Fruit fly (Drosophila melanogaster) whole organism, embryonic: ENCODE measurements around the gene gcm.
A peak's percentile ranks its signal among the peaks of the same experiment; 100 is the strongest.

Experiments used
- ATbp ChIP-seq: fragments of 200-800 bp; sonication (Bioruptor generic); optimal IDR thresholded peaks from 2 replicates; lab custom pipeline; 2017; ENCODE audit warnings: missing biosample characterization, mild to moderate bottlenecking, missing genetic modification characterization, missing genetic modification reagents
- Adf1 ChIP-seq: fragments of 200-800 bp; sonication (Bioruptor generic); IDR thresholded peaks from 2 replicates; pipeline ENCODE4 v1.3.6; 2022; ENCODE audit warnings: missing biosample characterization, missing genetic modification characterization
- B-H2 ChIP-seq: fragments of 200-800 bp; sonication (Bioruptor generic); optimal IDR thresholded peaks from 2 replicates; lab custom pipeline; 2018; ENCODE audit warnings: missing biosample characterization, mild to moderate bottlenecking, missing genetic modification characterization
- CG10321 ChIP-seq: fragments of 200-800 bp; sonication (Bioruptor generic); IDR thresholded peaks from 2 replicates; pipeline ENCODE4 v1.3.6; 2022; ENCODE audit warnings: missing biosample characterization, missing genetic modification characterization
- CG10979 ChIP-seq: fragments of 200-800 bp; sonication (Bioruptor generic); optimal IDR thresholded peaks from 2 replicates; lab custom pipeline; 2018; ENCODE audit warnings: missing biosample characterization, mild to moderate bottlenecking, missing genetic modification characterization, moderate library complexity
- CG11085 ChIP-seq: fragments of 200-800 bp; sonication (Bioruptor generic); IDR thresholded peaks from 2 replicates; pipeline ENCODE4 v1.3.6; 2022; ENCODE audit warnings: missing biosample characterization, missing genetic modification characterization
- CG1233 ChIP-seq: fragments of 200-800 bp; sonication (Bioruptor generic); optimal IDR thresholded peaks from 4 replicates; lab custom pipeline; 2018; ENCODE audit warnings: missing biosample characterization, mild to moderate bottlenecking, missing genetic modification characterization
- CG13894 ChIP-seq: fragments of 200-800 bp; sonication (Bioruptor generic); optimal IDR thresholded peaks from 3 replicates; lab custom pipeline; 2018; ENCODE audit warnings: missing biosample characterization, mild to moderate bottlenecking, missing genetic modification characterization, moderate library complexity
- CG1647 ChIP-seq: fragments of 200-800 bp; sonication (Bioruptor generic); optimal IDR thresholded peaks from 3 replicates; lab custom pipeline; 2016; ENCODE audit warnings: missing biosample characterization, missing genetic modification characterization
- CG16813 ChIP-seq: fragments of 200-800 bp; sonication (Bioruptor generic); IDR thresholded peaks from 3 replicates; pipeline ENCODE4 v1.3.6; 2022; ENCODE audit warnings: missing biosample characterization, missing genetic modification characterization; ENCODE audit not compliant: partially characterized antibody
- CG18764 ChIP-seq: fragments of 200-800 bp; sonication (Bioruptor generic); optimal IDR thresholded peaks from 3 replicates; lab custom pipeline; 2016; ENCODE audit warnings: missing biosample characterization, missing genetic modification characterization
- CG2116 ChIP-seq: fragments of 200-800 bp; sonication (Bioruptor generic); optimal IDR thresholded peaks from 3 replicates; lab custom pipeline; 2018; ENCODE audit warnings: missing biosample characterization, mild to moderate bottlenecking, missing genetic modification characterization
- CG2199 ChIP-seq: fragments of 200-800 bp; sonication (Bioruptor generic); IDR thresholded peaks from 3 replicates; pipeline ENCODE4 v1.3.6; 2022; ENCODE audit warnings: missing biosample characterization, missing genetic modification characterization
- CG31365 ChIP-seq: fragments of 200-800 bp; sonication (Bioruptor generic); optimal IDR thresholded peaks from 2 replicates; lab custom pipeline; 2018; ENCODE audit warnings: missing biosample characterization, mild to moderate bottlenecking, missing genetic modification characterization
- CG4707 ChIP-seq: fragments of 200-800 bp; sonication (Bioruptor generic); optimal IDR thresholded peaks from 2 replicates; lab custom pipeline; 2018; ENCODE audit warnings: missing biosample characterization, mild to moderate bottlenecking, missing genetic modification characterization, moderate library complexity
- CG6765 ChIP-seq: fragments of 200-800 bp; sonication (Bioruptor generic); optimal IDR thresholded peaks from 3 replicates; lab custom pipeline; 2017; ENCODE audit warnings: missing biosample characterization, mild to moderate bottlenecking, missing genetic modification characterization
- CG7839 ChIP-seq: fragments of 200-800 bp; sonication (Bioruptor generic); optimal IDR thresholded peaks from 3 replicates; lab custom pipeline; 2018; ENCODE audit warnings: missing biosample characterization, mild to moderate bottlenecking, missing genetic modification characterization, moderate library complexity
- CG9797 ChIP-seq: fragments of 200-800 bp; sonication (Bioruptor generic); optimal IDR thresholded peaks from 3 replicates; lab custom pipeline; 2018; ENCODE audit warnings: missing biosample characterization, mild to moderate bottlenecking, missing genetic modification characterization
- D19B ChIP-seq: fragments of 200-800 bp; sonication (Bioruptor generic); optimal IDR thresholded peaks from 2 replicates; lab custom pipeline; 2017; ENCODE audit warnings: missing biosample characterization, mild to moderate bottlenecking, missing genetic modification characterization
- Dad ChIP-seq: fragments of 200-800 bp; sonication (Bioruptor generic); optimal IDR thresholded peaks from 3 replicates; lab custom pipeline; 2016; ENCODE audit warnings: missing biosample characterization, missing genetic modification characterization
- Dip2 ChIP-seq: fragments of 200-800 bp; sonication (Bioruptor generic); IDR thresholded peaks from 2 replicates; pipeline ENCODE4 v1.3.6; 2022; ENCODE audit warnings: missing biosample characterization, missing genetic modification characterization
- Elba2 ChIP-seq: fragments of 200-800 bp; sonication (Bioruptor generic); optimal IDR thresholded peaks from 3 replicates; lab custom pipeline; 2016; ENCODE audit warnings: missing biosample characterization, missing genetic modification characterization
- Gug ChIP-seq: fragments of 200-800 bp; sonication (Bioruptor generic); IDR thresholded peaks from 4 replicates; pipeline ENCODE4 v1.3.6; 2022; ENCODE audit warnings: missing biosample characterization, missing genetic modification characterization
- H2.0 ChIP-seq: fragments of 200-800 bp; sonication (Bioruptor generic); IDR thresholded peaks from 2 replicates; pipeline ENCODE4 v1.3.6; 2022; ENCODE audit warnings: missing biosample characterization, missing genetic modification characterization
- Hr3 ChIP-seq: fragments of 200-800 bp; sonication (Bioruptor generic); optimal IDR thresholded peaks from 3 replicates; lab custom pipeline; 2016; ENCODE audit warnings: missing biosample characterization, missing genetic modification characterization
- Hr78 ChIP-seq, 2 experiments: fragments of 200-800 bp in 1 of 2; fragments of >200 bp in 1 of 2; sonication (Bioruptor generic) in 1 of 2; optimal IDR thresholded peaks; 2 replicates each; lab custom pipeline; 2017 to 2019; ENCODE audit warnings: missing biosample characterization in 2 of 2, missing genetic modification characterization in 2 of 2, mild to moderate bottlenecking in 1 of 2, moderate library complexity in 1 of 2
- Lim3 ChIP-seq: fragments of 200-800 bp; sonication (Bioruptor generic); IDR thresholded peaks from 2 replicates; pipeline ENCODE4 v1.3.6; 2022; ENCODE audit warnings: missing biosample characterization, missing genetic modification characterization
- Lpt ChIP-seq: fragments of >200 bp; optimal IDR thresholded peaks from 2 replicates; lab custom pipeline; 2018; ENCODE audit warnings: missing biosample characterization, missing genetic modification characterization
- Mes4 ChIP-seq: fragments of 200-800 bp; sonication (Bioruptor generic); optimal IDR thresholded peaks from 2 replicates; lab custom pipeline; 2016; ENCODE audit warnings: missing biosample characterization, missing genetic modification characterization
- Nf-YA ChIP-seq: fragments of 200-800 bp; sonication (Bioruptor generic); IDR thresholded peaks from 2 replicates; pipeline ENCODE4 v1.3.6; 2022; ENCODE audit warnings: missing biosample characterization, missing genetic modification characterization
- Oli ChIP-seq: fragments of 200-800 bp; sonication (Bioruptor generic); optimal IDR thresholded peaks from 2 replicates; lab custom pipeline; 2018; ENCODE audit warnings: missing biosample characterization, mild to moderate bottlenecking, missing genetic modification characterization, moderate library complexity
- Opbp ChIP-seq: fragments of 200-800 bp; sonication (Bioruptor generic); IDR thresholded peaks from 3 replicates; pipeline ENCODE4 v1.3.6; 2022; ENCODE audit warnings: missing biosample characterization, missing genetic modification characterization; ENCODE audit not compliant: partially characterized antibody
- Pdp1 ChIP-seq, 2 experiments: fragments of 200-800 bp; sonication (Bioruptor generic); optimal IDR thresholded peaks; 3 replicates each; lab custom pipeline; 2016; ENCODE audit warnings: missing biosample characterization in 2 of 2, missing genetic modification characterization in 2 of 2, mild to moderate bottlenecking in 1 of 2, moderate library complexity in 1 of 2
- Six4 ChIP-seq: fragments of 200-800 bp; sonication (Bioruptor generic); optimal IDR thresholded peaks from 2 replicates; lab custom pipeline; 2016; ENCODE audit warnings: missing biosample characterization, missing genetic modification characterization
- Sox100B ChIP-seq: fragments of 200-800 bp; sonication (Bioruptor generic); optimal IDR thresholded peaks from 3 replicates; lab custom pipeline; 2018; ENCODE audit warnings: missing biosample characterization, mild to moderate bottlenecking, missing genetic modification characterization
- Spps ChIP-seq: fragments of 200-800 bp; sonication (Bioruptor generic); optimal IDR thresholded peaks from 2 replicates; lab custom pipeline; 2018; ENCODE audit warnings: missing biosample characterization, mild to moderate bottlenecking, missing genetic modification characterization
- Xbp1 ChIP-seq: fragments of 200-800 bp; sonication (Bioruptor generic); optimal IDR thresholded peaks from 3 replicates; lab custom pipeline; 2016; ENCODE audit warnings: missing biosample characterization, mild to moderate bottlenecking, missing genetic modification characterization
- Xrp1 ChIP-seq: fragments of 200-800 bp; sonication (Bioruptor generic); IDR thresholded peaks from 2 replicates; pipeline ENCODE4 v1.3.6; 2022; ENCODE audit warnings: missing biosample characterization, missing genetic modification characterization
- amos ChIP-seq: fragments of 200-800 bp; sonication (Bioruptor generic); IDR thresholded peaks from 2 replicates; pipeline ENCODE4 v1.3.6; 2022; ENCODE audit warnings: missing biosample characterization, missing genetic modification characterization; ENCODE audit not compliant: partially characterized antibody
- ara ChIP-seq: fragments of 200-800 bp; sonication (Bioruptor generic); IDR thresholded peaks from 2 replicates; pipeline ENCODE4 v1.3.6; 2022; ENCODE audit warnings: missing biosample characterization, missing genetic modification characterization
- cato ChIP-seq: fragments of 200-800 bp; sonication (Bioruptor generic); optimal IDR thresholded peaks from 2 replicates; lab custom pipeline; 2016; ENCODE audit warnings: missing biosample characterization, missing genetic modification characterization, borderline replicate concordance
- crp ChIP-seq, 2 experiments: fragments of 200-800 bp; sonication (Bioruptor generic); optimal IDR thresholded peaks; 2 replicates in 1 of 2; 3 replicates in 1 of 2; lab custom pipeline; 2017; ENCODE audit warnings: missing biosample characterization in 2 of 2, missing genetic modification characterization in 2 of 2, mild to moderate bottlenecking in 1 of 2, moderate library complexity in 1 of 2
- hth ChIP-seq: fragments of >200 bp; optimal IDR thresholded peaks from 2 replicates; lab custom pipeline; 2017; ENCODE audit warnings: inconsistent platforms
- mirr ChIP-seq: fragments of 200-800 bp; sonication (Bioruptor generic); optimal IDR thresholded peaks from 3 replicates; lab custom pipeline; 2018; ENCODE audit warnings: missing biosample characterization, mild to moderate bottlenecking, missing genetic modification characterization
- mld ChIP-seq: fragments of 200-800 bp; sonication (Bioruptor generic); IDR thresholded peaks from 3 replicates; pipeline ENCODE4 v1.3.6; 2022; ENCODE audit warnings: missing biosample characterization, missing genetic modification characterization; ENCODE audit not compliant: partially characterized antibody
- nau ChIP-seq: fragments of 200-800 bp; sonication (Bioruptor generic); optimal IDR thresholded peaks from 3 replicates; lab custom pipeline; 2017; ENCODE audit warnings: missing biosample characterization, mild to moderate bottlenecking, missing genetic modification characterization, missing genetic modification reagents
- ro ChIP-seq: fragments of 200-800 bp; sonication (Bioruptor generic); IDR thresholded peaks from 2 replicates; pipeline ENCODE4 v1.3.6; 2022; ENCODE audit warnings: missing biosample characterization, missing genetic modification characterization
- tll ChIP-seq, 2 experiments: fragments of 200-800 bp in 1 of 2; fragments of >200 bp in 1 of 2; sonication (Bioruptor generic) in 1 of 2; optimal IDR thresholded peaks; 2 replicates each; lab custom pipeline; 2017 to 2019; ENCODE audit warnings: missing biosample characterization in 2 of 2, missing genetic modification characterization in 2 of 2, mild to moderate bottlenecking in 1 of 2, moderate library complexity in 1 of 2
- ttk ChIP-seq: fragments of 200-800 bp; sonication (Bioruptor generic); IDR thresholded peaks from 2 replicates; pipeline ENCODE4 v2.1.2; 2022; ENCODE audit warnings: missing biosample characterization, missing genetic modification characterization
- vnd ChIP-seq: fragments of 200-800 bp; sonication (Bioruptor generic); IDR thresholded peaks from 3 replicates; pipeline ENCODE4 v1.3.6; 2022; ENCODE audit warnings: missing biosample characterization, missing genetic modification characterization; ENCODE audit not compliant: partially characterized antibody

gcm gene

DNA sequence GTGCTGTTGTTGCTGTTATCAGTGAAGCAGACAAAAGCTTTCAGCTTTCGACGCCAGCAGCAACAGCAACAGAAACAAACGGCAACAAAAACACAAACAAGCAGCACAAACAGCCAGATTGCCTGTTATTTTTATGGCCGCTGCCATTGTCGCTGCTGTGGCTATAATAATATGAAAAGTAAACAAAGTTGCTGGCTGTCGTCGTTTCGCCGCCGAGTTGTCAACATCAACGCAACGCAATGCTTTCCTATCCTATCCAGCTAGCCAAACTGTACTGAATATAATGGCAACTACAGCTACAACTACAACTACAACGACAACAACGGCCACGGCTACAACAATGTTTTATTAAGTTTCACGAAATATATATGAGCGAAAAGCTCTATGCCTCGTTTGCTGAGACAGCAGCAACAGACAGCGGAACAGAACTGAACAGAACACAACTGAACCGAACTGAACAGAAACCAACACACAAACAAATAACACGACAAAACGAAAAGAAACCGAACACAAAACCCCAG lies 10.8 kb downstream of the gcm start (continued):
- TF ChIP-seq Pdp1 (GFP tag; optimal IDR thresholded peaks at IDR 0.05; lab: Kevin White, UChicago) (peak in 1 of 2 experiments; percentile 29), Xrp1 (GFP tag; lab: Robert Waterston, UW) (0 out of 2 replicates have a peak, but pooled peaks have one; percentile 41), CG9797 (GFP tag; lab: Kevin White, UChicago) (no peak), Elba2 (GFP tag; lab: Kevin White, UChicago) (no peak), CG31365 (tag; lab: Kevin White, UChicago) (peak; percentile 27), Hr3 (GFP tag; lab: Kevin White, UChicago) (no peak), nau (peak; percentile 20), mld (no peak), amos (GFP tag; lab: Robert Waterston, UW) (no peak), Sox100B (GFP tag; lab: Kevin White, UChicago) (peak; percentile 28), CG11085 (no peak), Opbp (no peak), CG7839 (tag; lab: Kevin White, UChicago) (no peak), Adf1 (GFP tag; lab: Robert Waterston, UW) (no peak; the same call in none of the 2 replicates), CG16813 (GFP tag; lab: Robert Waterston, UW) (no peak), CG10979 (tag; lab: Kevin White, UChicago) (no peak), ATbp (GFP tag; lab: Kevin White, UChicago) (peak; percentile 73), CG2116 (no peak), B-H2 (GFP tag; lab: Kevin White, UChicago) (peak; percentile 5), hth (lab: Kevin White, UChicago) (no peak), H2.0 (GFP tag; lab: Robert Waterston, UW) (no peak), CG18764 (GFP tag; lab: Kevin White, UChicago) (no peak), CG6765 (peak; percentile 61), Oli (tag; lab: Kevin White, UChicago) (no peak), tll (GFP tag; optimal IDR thresholded peaks at IDR 0.05; lab: Kevin White, UChicago) (no peak), Lim3 (GFP tag; lab: Robert Waterston, UW) (no peak), Dip2 (GFP tag; lab: Robert Waterston, UW) (no peak), CG1647 (GFP tag; lab: Kevin White, UChicago) (peak; percentile 20), Hr78 (GFP tag; optimal IDR thresholded peaks at IDR 0.05; lab: Kevin White, UChicago) (no peak), CG2199 (GFP tag; lab: Robert Waterston, UW) (no peak), Gug (GFP tag; lab: Robert Waterston, UW) (no peak), ttk (GFP tag; lab: Robert Waterston, UW) (no peak), CG10321 (GFP tag; lab: Robert Waterston, UW) (no peak), ro (no peak), Xbp1 (GFP tag; lab: Kevin White, UChicago) (no peak), Dad (no peak), Mes4 (GFP tag; lab: Kevin White, UChicago) (peak; percentile 17), CG4707 (no peak), Spps (tag; lab: Kevin White, UChicago) (no peak), mirr (GFP tag; lab: Kevin White, UChicago) (peak; percentile 72), CG1233 (no peak), cato (no peak), CG13894 (tag; lab: Kevin White, UChicago) (no peak), Six4 (GFP tag; lab: Kevin White, UChicago) (no peak), D19B (GFP tag; lab: Kevin White, UChicago) (no peak), Nf-YA (peak; percentile 51; the same call in 1 of the 2 replicates), vnd (GFP tag; lab: Robert Waterston, UW) (no peak), Lpt (no peak), crp (GFP tag; optimal IDR thresholded peaks at IDR 0.05; lab: Kevin White, UChicago) (no peak), ara (0 out of 2 replicates have a peak, but pooled peaks have one; percentile 35)
